Worm (Caenorhabditis elegans) whole organism, early embryonic: ENCODE results near the gene fbxb-24.

Source experiments
- B0310.2 ChIP-seq: sonication (generic microtip); optimal IDR thresholded peaks from 2 replicates; lab custom pipeline; 2016; ENCODE audit warnings: mild to moderate bottlenecking, missing genetic modification characterization, missing compliant biosample characterization
- F13C5.2 ChIP-seq: sonication (generic microtip); optimal IDR thresholded peaks from 2 replicates; lab custom pipeline; 2017; ENCODE audit warnings: mild to moderate bottlenecking, missing genetic modification characterization, inconsistent platforms, missing compliant biosample characterization
- aly-1 ChIP-seq: sonication (generic microtip); optimal IDR thresholded peaks from 2 replicates; lab custom pipeline; 2016; ENCODE audit warnings: missing genetic modification characterization, missing compliant biosample characterization
- ama-1 ChIP-seq: fragments of 150-350 bp; optimal IDR thresholded peaks from 2 replicates; lab custom pipeline; 2014
- ceh-13 ChIP-seq: fragments of 200-800 bp; sonication (Bioruptor generic); optimal IDR thresholded peaks from 2 replicates; lab custom pipeline; 2018; ENCODE audit warnings: mild to moderate bottlenecking, missing genetic modification characterization, missing compliant biosample characterization
- ceh-36 ChIP-seq: sonication (generic microtip); optimal IDR thresholded peaks from 2 replicates; lab custom pipeline; 2016; ENCODE audit warnings: missing genetic modification characterization, inconsistent platforms, missing compliant biosample characterization
- ets-7 ChIP-seq: sonication (generic microtip); optimal IDR thresholded peaks from 2 replicates; lab custom pipeline; 2016; ENCODE audit warnings: missing genotype, missing genetic modification characterization, missing compliant biosample characterization
- flt-1 ChIP-seq: fragments of 200-800 bp; sonication (Bioruptor generic); IDR thresholded peaks from 2 replicates; pipeline ENCODE4 v1.3.6; 2022; ENCODE audit warnings: missing genetic modification characterization, missing compliant biosample characterization
- hmbx-1 ChIP-seq: sonication (generic microtip); optimal IDR thresholded peaks from 2 replicates; lab custom pipeline; 2016; ENCODE audit warnings: mild to moderate bottlenecking, missing genetic modification characterization, missing compliant biosample characterization
- hmg-4 ChIP-seq: fragments of 200-800 bp; sonication (Bioruptor generic); optimal IDR thresholded peaks from 2 replicates; lab custom pipeline; 2018; ENCODE audit warnings: mild to moderate bottlenecking, missing genetic modification characterization, missing compliant biosample characterization
- hnd-1 ChIP-seq: sonication (generic microtip); optimal IDR thresholded peaks from 2 replicates; lab custom pipeline; 2016; ENCODE audit warnings: missing genetic modification characterization, missing compliant biosample characterization
- pes-1 ChIP-seq: fragments of 200-800 bp; sonication (Bioruptor generic); IDR thresholded peaks from 2 replicates; pipeline ENCODE4 v1.3.6; 2022; ENCODE audit warnings: missing genetic modification reagents, missing genetic modification characterization, missing compliant biosample characterization
- scrt-1 ChIP-seq: fragments of 200-800 bp; sonication (Bioruptor generic); IDR thresholded peaks from 2 replicates; pipeline ENCODE4 v1.3.6; 2022; ENCODE audit warnings: missing genetic modification characterization, missing compliant biosample characterization
- sea-1 ChIP-seq: fragments of 200-800 bp; sonication (Bioruptor generic); conservative IDR thresholded peaks from 2 replicates; pipeline ENCODE4 v1.3.6; 2022; ENCODE audit warnings: missing genetic modification characterization, missing compliant biosample characterization
- tbx-11 ChIP-seq: fragments of 200-800 bp; sonication (Bioruptor generic); IDR thresholded peaks from 2 replicates; pipeline ENCODE4 v1.3.6; 2022; ENCODE audit warnings: missing genetic modification characterization, missing compliant biosample characterization
- tbx-37 ChIP-seq: fragments of 200-800 bp; sonication (Bioruptor generic); conservative IDR thresholded peaks from 2 replicates; pipeline ENCODE4 v1.3.6; 2022; ENCODE audit warnings: missing genetic modification reagents, missing genetic modification characterization, missing compliant biosample characterization
- tra-4 ChIP-seq: sonication (generic microtip); optimal IDR thresholded peaks from 2 replicates; lab custom pipeline; 2017; ENCODE audit warnings: missing genetic modification characterization, missing compliant biosample characterization

Gene fbxb-24

DNA sequence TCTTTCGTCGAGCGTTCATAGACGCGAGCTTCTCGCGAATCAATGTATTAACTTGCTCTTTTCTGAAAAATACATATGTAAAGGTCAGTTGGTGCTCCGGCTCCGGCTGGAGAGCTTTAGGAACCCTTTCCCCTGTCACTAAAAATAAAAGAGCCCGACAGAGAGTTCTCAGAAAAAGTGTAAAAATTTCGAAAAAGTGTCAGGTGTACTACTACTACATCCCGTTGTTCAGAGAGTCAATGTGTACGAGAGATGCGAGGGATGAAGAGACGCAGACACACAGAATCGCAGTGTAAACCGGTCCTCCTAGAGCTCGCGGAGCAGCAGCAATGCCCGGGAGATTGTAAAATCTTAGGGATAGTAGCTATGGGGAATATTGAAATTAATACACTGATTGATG lies 33.9 kb downstream of the fbxb-24 start:
- TF ChIP-seq tra-4 (tag; lab: Kevin White, UChicago): no peak
- TF ChIP-seq aly-1: no peak
- TF ChIP-seq hmg-4 (GFP tag; lab: Kevin White, UChicago): no peak
- no peak for TF ChIP-seq scrt-1 (GFP tag; lab: Robert Waterston, UW)
- no peak for TF ChIP-seq pes-1 (GFP tag; lab: Robert Waterston, UW)
- TF ChIP-seq ceh-13 (GFP tag; lab: Kevin White, UChicago): no peak
- TF ChIP-seq tbx-37 (GFP tag; lab: Robert Waterston, UW): no peak
- TF ChIP-seq ama-1 (lab: Kevin White, UChicago): no peak
- TF ChIP-seq flt-1: no peak
- no peak for TF ChIP-seq ets-7 (tag; lab: Kevin White, UChicago)
- TF ChIP-seq hnd-1: no peak
- TF ChIP-seq tbx-11: no peak
- TF ChIP-seq hmbx-1: no peak
- no peak for TF ChIP-seq B0310.2
- no peak for TF ChIP-seq sea-1
- TF ChIP-seq ceh-36 (tag; lab: Kevin White, UChicago): no peak
- TF ChIP-seq F13C5.2 (tag; lab: Kevin White, UChicago): no peak

DNA sequence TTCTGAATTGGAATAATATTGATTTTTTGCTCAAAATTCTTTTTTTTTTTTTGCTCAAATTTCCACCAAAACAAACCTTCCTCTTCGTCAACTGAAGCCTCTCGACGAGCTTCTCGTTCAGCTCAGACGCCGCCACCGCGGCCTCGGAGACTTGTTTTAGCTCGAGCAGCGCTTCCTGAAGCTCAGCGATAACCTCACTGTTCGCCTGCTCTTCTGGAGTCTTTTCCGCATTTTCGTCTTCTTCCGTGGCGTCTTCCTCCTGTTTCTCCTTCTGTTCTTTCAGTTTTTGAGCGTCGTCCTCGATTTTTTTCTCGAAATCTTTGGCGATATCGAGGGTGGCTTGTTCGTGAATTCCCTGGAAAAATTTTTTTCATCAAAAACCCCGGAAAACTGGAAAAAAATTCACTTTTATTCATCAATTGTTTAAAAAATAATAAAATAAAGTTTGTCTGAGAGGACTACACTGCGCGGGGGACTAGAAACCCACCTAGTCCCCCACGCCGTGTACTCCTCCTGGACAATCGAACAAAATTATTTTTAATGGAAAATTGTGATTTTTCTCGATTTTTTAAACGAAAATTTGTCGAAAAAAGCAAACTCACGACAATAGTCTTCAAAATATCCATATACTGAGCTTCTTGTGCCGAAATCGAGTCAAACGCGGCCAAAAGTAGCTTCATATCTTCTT lies 37.4 kb downstream of the fbxb-24 start:
- TF ChIP-seq sea-1 (peak; percentile 64; the same call in 1 of the 2 replicates), aly-1 (no peak), tbx-11 (0 out of 2 replicates have a peak, but pooled peaks have one; percentile 28), ama-1 (lab: Kevin White, UChicago) (no peak), ceh-13 (GFP tag; lab: Kevin White, UChicago) (no peak), tra-4 (tag; lab: Kevin White, UChicago) (peak; percentile 2), hnd-1 (no peak), F13C5.2 (tag; lab: Kevin White, UChicago) (no peak), pes-1 (GFP tag; lab: Robert Waterston, UW) (peak; percentile 80), tbx-37 (GFP tag; lab: Robert Waterston, UW) (peak; percentile 87), B0310.2 (peak; percentile 35), flt-1 (peak; percentile 53; the same call in 1 of the 2 replicates), scrt-1 (GFP tag; lab: Robert Waterston, UW) (no peak), ceh-36 (tag; lab: Kevin White, UChicago) (no peak), ets-7 (tag; lab: Kevin White, UChicago) (peak; percentile 44), hmbx-1 (peak; percentile 12), hmg-4 (GFP tag; lab: Kevin White, UChicago) (no peak)

DNA sequence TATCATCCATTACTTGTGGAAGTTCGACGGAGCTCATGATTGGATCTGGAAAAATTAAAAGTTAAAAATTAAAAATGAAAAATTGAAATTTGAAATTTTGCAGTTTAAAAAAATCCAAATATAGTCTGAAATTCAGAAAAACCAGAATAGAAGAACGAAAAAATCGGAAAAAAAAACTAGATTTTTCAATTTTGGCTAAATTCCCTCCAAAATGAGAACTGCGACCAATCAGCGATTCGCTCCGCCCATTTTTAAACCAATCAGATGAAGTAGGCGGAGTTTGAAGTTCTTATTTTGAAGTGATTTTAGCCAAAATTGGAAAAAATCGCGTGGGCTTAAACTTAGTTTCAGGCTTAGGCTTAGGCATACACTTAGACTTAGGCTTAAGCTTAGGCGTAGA lies 38.2 kb downstream of the fbxb-24 start, which contains the start of gene Y56A3A.7:
Gene Y56A3A.7, minus strand, starts transcription at position 47 of the 400 bp plus-strand sequence.
- TF ChIP-seq F13C5.2 (tag; lab: Kevin White, UChicago) (no peak), sea-1 (no peak), hnd-1 (no peak), tbx-37 (GFP tag; lab: Robert Waterston, UW) (no peak), pes-1 (GFP tag; lab: Robert Waterston, UW) (no peak), ceh-36 (tag; lab: Kevin White, UChicago) (no peak), ceh-13 (GFP tag; lab: Kevin White, UChicago) (no peak)

DNA sequence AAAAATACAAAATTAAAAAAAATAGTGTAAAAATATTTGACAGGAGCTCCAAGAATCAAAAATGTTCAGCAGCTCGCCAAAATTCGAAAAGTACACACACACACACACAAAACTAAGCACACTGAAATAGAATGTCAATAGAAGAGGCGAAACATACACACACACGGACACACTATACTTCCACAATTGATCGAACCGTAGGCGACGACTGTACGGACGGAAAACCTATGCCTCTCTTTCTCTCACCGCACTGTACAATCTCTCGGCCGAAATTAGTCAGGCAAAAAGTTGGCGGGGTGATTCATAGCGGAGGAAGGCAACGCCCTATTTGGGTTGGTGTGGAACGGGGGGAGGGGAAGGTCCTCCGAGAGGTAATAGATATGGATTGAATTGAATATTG lies 38.8 kb downstream of the fbxb-24 start:
- no peak for TF ChIP-seq aly-1
- peak; percentile 1 for TF ChIP-seq hmg-4 (GFP tag; lab: Kevin White, UChicago)

DNA sequence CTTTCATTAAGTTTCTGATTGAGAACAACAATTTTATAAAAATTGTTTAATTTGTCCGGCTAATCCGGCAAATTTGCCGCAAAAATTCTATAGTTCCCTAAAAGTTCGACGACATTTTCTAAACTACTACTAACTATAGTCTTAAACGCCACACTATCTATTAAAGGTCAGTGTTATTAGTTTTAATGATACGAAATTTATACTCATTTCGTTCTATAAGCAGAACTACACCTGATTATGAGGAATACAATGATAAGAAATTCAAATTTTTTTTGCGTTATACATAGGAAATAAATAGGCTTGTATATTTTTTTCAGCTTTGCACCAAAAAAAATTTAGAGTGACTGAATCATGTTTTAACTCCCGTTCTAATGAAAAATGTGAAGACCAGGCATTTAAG lies 39.7 kb downstream of the fbxb-24 start:
- TF ChIP-seq hmg-4 (GFP tag; lab: Kevin White, UChicago) (no peak), B0310.2 (no peak), flt-1 (no peak), ama-1 (lab: Kevin White, UChicago) (no peak), ceh-36 (tag; lab: Kevin White, UChicago) (no peak), tbx-37 (GFP tag; lab: Robert Waterston, UW) (no peak), ceh-13 (GFP tag; lab: Kevin White, UChicago) (no peak), F13C5.2 (tag; lab: Kevin White, UChicago) (no peak), aly-1 (no peak), tbx-11 (no peak), tra-4 (tag; lab: Kevin White, UChicago) (no peak), hmbx-1 (no peak), ets-7 (tag; lab: Kevin White, UChicago) (no peak), sea-1 (no peak), scrt-1 (GFP tag; lab: Robert Waterston, UW) (no peak)

DNA sequence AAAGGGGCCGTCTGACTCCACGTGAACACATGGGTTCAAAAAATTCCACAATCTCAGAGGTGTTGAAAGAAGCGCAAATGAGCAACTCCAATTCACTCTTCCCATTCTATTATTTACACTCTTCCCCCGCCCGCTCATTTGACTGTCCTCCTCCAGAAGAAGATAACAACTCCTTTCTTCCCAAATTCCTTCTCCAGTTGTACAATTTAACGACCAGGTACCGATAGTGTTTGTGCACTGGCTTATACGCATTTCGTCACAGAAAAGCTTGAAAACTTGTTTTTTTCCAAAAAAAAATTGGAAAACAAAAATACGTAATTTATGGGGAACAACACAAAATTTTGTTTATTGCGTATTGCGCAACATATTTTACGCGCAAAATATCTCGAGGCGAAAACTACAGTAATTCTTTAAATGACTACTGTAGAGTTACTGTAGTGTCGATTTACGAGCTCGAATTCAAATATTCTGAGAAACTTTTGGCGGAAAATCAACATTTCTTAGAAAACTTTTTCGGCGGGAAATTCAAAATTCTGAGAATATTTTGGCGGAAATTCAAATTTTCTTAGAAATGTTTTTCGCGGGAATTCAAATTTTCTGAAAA lies 40.6 kb downstream of the fbxb-24 start:
- no peak for TF ChIP-seq tra-4 (tag; lab: Kevin White, UChicago)
- TF ChIP-seq tbx-11: no peak
- no peak for TF ChIP-seq hnd-1
- TF ChIP-seq aly-1: no peak
- no peak for TF ChIP-seq ceh-13 (GFP tag; lab: Kevin White, UChicago)
- no peak for TF ChIP-seq ets-7 (tag; lab: Kevin White, UChicago)
- TF ChIP-seq B0310.2: no peak
- no peak for TF ChIP-seq flt-1
- no peak for TF ChIP-seq scrt-1 (GFP tag; lab: Robert Waterston, UW)
- TF ChIP-seq ceh-36 (tag; lab: Kevin White, UChicago): no peak
- TF ChIP-seq pes-1 (GFP tag; lab: Robert Waterston, UW): no peak
- TF ChIP-seq ama-1 (lab: Kevin White, UChicago): no peak
- TF ChIP-seq F13C5.2 (tag; lab: Kevin White, UChicago): no peak

DNA sequence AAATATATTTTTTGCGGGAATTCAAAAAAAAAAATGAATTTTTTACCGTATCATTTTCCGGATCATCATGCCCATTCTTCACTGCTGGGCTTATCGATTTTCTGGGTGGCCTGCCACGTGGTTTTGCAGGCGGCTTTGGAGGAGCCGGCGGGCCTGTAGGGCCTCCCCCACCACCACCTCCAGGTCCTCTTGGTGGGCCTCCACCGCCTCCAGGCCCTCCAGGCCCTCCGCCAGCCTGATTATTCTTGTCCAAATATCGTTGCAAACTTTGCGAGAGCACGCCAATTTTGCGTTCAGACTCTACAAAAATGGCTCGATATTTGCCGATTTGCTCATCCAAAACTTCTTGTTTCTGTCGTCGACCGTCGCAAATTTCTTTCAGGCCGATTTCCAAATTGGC lies 42.4 kb downstream of the fbxb-24 start:
- TF ChIP-seq ceh-36 (tag; lab: Kevin White, UChicago) (no peak), tbx-37 (GFP tag; lab: Robert Waterston, UW) (no peak), flt-1 (no peak), hnd-1 (no peak), hmg-4 (GFP tag; lab: Kevin White, UChicago) (no peak), F13C5.2 (tag; lab: Kevin White, UChicago) (no peak), ets-7 (tag; lab: Kevin White, UChicago) (no peak), tbx-11 (no peak), aly-1 (no peak), ama-1 (lab: Kevin White, UChicago) (no peak), B0310.2 (no peak), ceh-13 (GFP tag; lab: Kevin White, UChicago) (no peak), scrt-1 (GFP tag; lab: Robert Waterston, UW) (no peak), pes-1 (GFP tag; lab: Robert Waterston, UW) (no peak)
